Fruit fly (Drosophila melanogaster) whole organism, embryonic: Measurements from ENCODE around the gene nerfin-2.
A peak's percentile ranks its signal among the peaks of the same experiment; 100 is the strongest.

Experiments used
- Ada2b ChIP-seq: fragments of 200-800 bp; sonication (Bioruptor generic); IDR thresholded peaks from 2 replicates; pipeline ENCODE4 v1.3.6; 2022; ENCODE audit warnings: missing biosample characterization, missing genetic modification characterization
- Antp ChIP-seq: fragments of 200-800 bp; sonication (Bioruptor generic); optimal IDR thresholded peaks from 3 replicates; lab custom pipeline; 2016; ENCODE audit warnings: missing biosample characterization, missing genetic modification characterization
- Atf-2 ChIP-seq: fragments of 200-800 bp; sonication (Bioruptor generic); optimal IDR thresholded peaks from 2 replicates; lab custom pipeline; 2016; ENCODE audit warnings: missing biosample characterization, missing genetic modification characterization
- Awh ChIP-seq: fragments of 200-800 bp; sonication (Bioruptor generic); IDR thresholded peaks from 2 replicates; pipeline ENCODE4, ENCODE4 v1.3.6; 2022; ENCODE audit warnings: missing biosample characterization, missing genetic modification characterization
- CG10462 ChIP-seq: fragments of 200-800 bp; sonication (Bioruptor generic); optimal IDR thresholded peaks from 2 replicates; lab custom pipeline; 2016; ENCODE audit warnings: missing biosample characterization, missing genetic modification characterization
- CG10959 ChIP-seq: fragments of 200-800 bp; sonication (Bioruptor generic); IDR thresholded peaks from 2 replicates; pipeline ENCODE4 v1.3.6; 2022; ENCODE audit warnings: missing biosample characterization, missing genetic modification characterization
- CG10979 ChIP-seq: fragments of 200-800 bp; sonication (Bioruptor generic); optimal IDR thresholded peaks from 2 replicates; lab custom pipeline; 2018; ENCODE audit warnings: missing biosample characterization, mild to moderate bottlenecking, missing genetic modification characterization, moderate library complexity
- CG11504 ChIP-seq: fragments of 200-800 bp; sonication (Bioruptor generic); optimal IDR thresholded peaks from 3 replicates; lab custom pipeline; 2019; ENCODE audit warnings: missing biosample characterization, mild to moderate bottlenecking, missing genetic modification characterization, moderate library complexity
- CG12071 ChIP-seq: fragments of 200-800 bp; sonication (Bioruptor generic); optimal IDR thresholded peaks from 3 replicates; lab custom pipeline; 2018; ENCODE audit warnings: missing biosample characterization, mild to moderate bottlenecking, missing genetic modification characterization
- CG12155 ChIP-seq: fragments of 200-800 bp; sonication (Bioruptor generic); optimal IDR thresholded peaks from 3 replicates; lab custom pipeline; 2016; ENCODE audit warnings: missing biosample characterization, missing genetic modification characterization
- CG12744 ChIP-seq: fragments of 200-800 bp; sonication (Bioruptor generic); optimal IDR thresholded peaks from 2 replicates; lab custom pipeline; 2016; ENCODE audit warnings: missing biosample characterization, missing genetic modification characterization
- CG12942 ChIP-seq: fragments of 200-800 bp; sonication (Bioruptor generic); optimal IDR thresholded peaks from 3 replicates; lab custom pipeline; 2016; ENCODE audit warnings: missing biosample characterization, missing genetic modification characterization
- CG14667 ChIP-seq: fragments of 200-800 bp; sonication (Bioruptor generic); IDR thresholded peaks from 2 replicates; pipeline ENCODE4 v1.3.6; 2022; ENCODE audit warnings: missing biosample characterization, missing genetic modification characterization
- CG14710 ChIP-seq: fragments of 200-800 bp; sonication (Bioruptor generic); optimal IDR thresholded peaks from 3 replicates; lab custom pipeline; 2019; ENCODE audit warnings: missing biosample characterization, mild to moderate bottlenecking, missing genetic modification characterization, moderate library complexity
- CG15269 ChIP-seq: fragments of 200-800 bp; sonication (Bioruptor generic); optimal IDR thresholded peaks from 2 replicates; lab custom pipeline; 2018; ENCODE audit warnings: missing biosample characterization, mild to moderate bottlenecking, missing genetic modification characterization, moderate library complexity
- CG15514 ChIP-seq: fragments of 200-800 bp; sonication (Bioruptor generic); optimal IDR thresholded peaks from 3 replicates; lab custom pipeline; 2017; ENCODE audit warnings: missing biosample characterization, missing genetic modification characterization, mild to moderate bottlenecking, moderate library complexity, missing genetic modification reagents
- CG1647 ChIP-seq: fragments of 200-800 bp; sonication (Bioruptor generic); optimal IDR thresholded peaks from 3 replicates; lab custom pipeline; 2016; ENCODE audit warnings: missing biosample characterization, missing genetic modification characterization
- CG17912 ChIP-seq: fragments of 200-800 bp; sonication (Bioruptor generic); optimal IDR thresholded peaks from 2 replicates; lab custom pipeline; 2018; ENCODE audit warnings: missing biosample characterization, mild to moderate bottlenecking, missing genetic modification characterization
- CG2120 ChIP-seq: fragments of 200-800 bp; sonication (Bioruptor generic); optimal IDR thresholded peaks from 3 replicates; lab custom pipeline; 2016; ENCODE audit warnings: missing biosample characterization, missing genetic modification characterization
- CG2889 ChIP-seq: fragments of 200-800 bp; sonication (Bioruptor generic); IDR thresholded peaks from 3 replicates; pipeline ENCODE4 v1.3.6; 2022; ENCODE audit warnings: missing biosample characterization, missing genetic modification characterization
- CG30403 ChIP-seq: fragments of 200-800 bp; sonication (Bioruptor generic); optimal IDR thresholded peaks from 3 replicates; lab custom pipeline; 2016; ENCODE audit warnings: missing biosample characterization, missing genetic modification characterization
- CG31224 ChIP-seq: fragments of 200-800 bp; sonication (Bioruptor generic); IDR thresholded peaks from 2 replicates; pipeline ENCODE4 v1.3.6; 2022; ENCODE audit warnings: missing biosample characterization, missing genetic modification characterization
- CG3726 ChIP-seq: fragments of 200-800 bp; sonication (Bioruptor generic); IDR thresholded peaks from 3 replicates; pipeline ENCODE4, ENCODE4 v1.3.6; 2022; ENCODE audit warnings: missing biosample characterization, missing genetic modification characterization
- CG3995 ChIP-seq: fragments of 200-800 bp; sonication (Bioruptor generic); optimal IDR thresholded peaks from 3 replicates; lab custom pipeline; 2016; ENCODE audit warnings: missing biosample characterization, missing genetic modification characterization
- CG7928 ChIP-seq: fragments of 200-800 bp; sonication (Bioruptor generic); optimal IDR thresholded peaks from 2 replicates; lab custom pipeline; 2017; ENCODE audit warnings: missing biosample characterization, mild to moderate bottlenecking, missing genetic modification characterization
- CG8281 ChIP-seq: fragments of 200-800 bp; sonication (Bioruptor generic); optimal IDR thresholded peaks from 2 replicates; lab custom pipeline; 2018; ENCODE audit warnings: missing biosample characterization, mild to moderate bottlenecking, missing genetic modification characterization, moderate library complexity
- CTCF ChIP-seq: fragments of 200-800 bp; sonication (Bioruptor generic); optimal IDR thresholded peaks from 2 replicates; lab custom pipeline; 2017; ENCODE audit warnings: missing biosample characterization, mild to moderate bottlenecking, missing genetic modification characterization, moderate library complexity
- Ets97D ChIP-seq: fragments of 200-800 bp; sonication (Bioruptor generic); optimal IDR thresholded peaks from 3 replicates; lab custom pipeline; 2016; ENCODE audit warnings: missing biosample characterization, missing genetic modification characterization
- GATAe ChIP-seq: fragments of 200-800 bp; sonication (Bioruptor generic); conservative IDR thresholded peaks from 2 replicates; pipeline ENCODE4 v1.3.6; 2022; ENCODE audit warnings: missing biosample characterization, missing genetic modification characterization
- Gug ChIP-seq: fragments of 200-800 bp; sonication (Bioruptor generic); IDR thresholded peaks from 4 replicates; pipeline ENCODE4 v1.3.6; 2022; ENCODE audit warnings: missing biosample characterization, missing genetic modification characterization
- Lim3 ChIP-seq: fragments of 200-800 bp; sonication (Bioruptor generic); IDR thresholded peaks from 2 replicates; pipeline ENCODE4 v1.3.6; 2022; ENCODE audit warnings: missing biosample characterization, missing genetic modification characterization
- Oaz ChIP-seq: fragments of 200-800 bp; sonication (Bioruptor generic); IDR thresholded peaks from 2 replicates; pipeline ENCODE4 v1.3.6; 2022; ENCODE audit warnings: missing biosample characterization, missing genetic modification characterization
- Optix ChIP-seq: fragments of 200-800 bp; sonication (Bioruptor generic); IDR thresholded peaks from 3 replicates; pipeline ENCODE4 v1.3.6; 2022; ENCODE audit warnings: missing biosample characterization, missing genetic modification characterization
- PHDP ChIP-seq: fragments of 200-800 bp; sonication (Bioruptor generic); optimal IDR thresholded peaks from 3 replicates; lab custom pipeline; 2018; ENCODE audit warnings: missing biosample characterization, mild to moderate bottlenecking, missing genetic modification characterization, moderate library complexity
- al ChIP-seq: fragments of 200-800 bp; sonication (Bioruptor generic); IDR thresholded peaks from 2 replicates; pipeline ENCODE4 v1.3.6; 2022; ENCODE audit warnings: missing biosample characterization, missing genetic modification characterization
- corto ChIP-seq: fragments of 200-800 bp; sonication (Bioruptor generic); optimal IDR thresholded peaks from 2 replicates; lab custom pipeline; 2016; ENCODE audit warnings: missing biosample characterization, mild to moderate bottlenecking, missing genetic modification characterization, moderate library complexity
- dan ChIP-seq: fragments of 200-800 bp; sonication (Bioruptor generic); IDR thresholded peaks from 2 replicates; pipeline ENCODE4 v1.3.6; 2022; ENCODE audit warnings: missing biosample characterization, missing genetic modification characterization
- dysf ChIP-seq: fragments of 200-800 bp; sonication (Bioruptor generic); IDR thresholded peaks from 3 replicates; pipeline ENCODE4 v1.3.6; 2022; ENCODE audit warnings: missing biosample characterization, missing genetic modification characterization
- eve ChIP-seq, 2 experiments: fragments of >200 bp; optimal IDR thresholded peaks; 2 replicates each; lab custom pipeline; 2017; ENCODE audit warnings: missing biosample characterization in 2 of 2, missing genetic modification characterization in 2 of 2
- jumu ChIP-seq: fragments of 200-800 bp; sonication (Bioruptor generic); optimal IDR thresholded peaks from 3 replicates; lab custom pipeline; 2016; ENCODE audit warnings: missing biosample characterization, missing genetic modification characterization
- lola ChIP-seq, 3 experiments: fragments of >200 bp in 2 of 3; fragments of 200-800 bp in 1 of 3; sonication (Bioruptor generic) in 1 of 3; optimal IDR thresholded peaks; 2 replicates each; lab custom pipeline; 2017 to 2019; ENCODE audit warnings: missing biosample characterization in 3 of 3, missing genetic modification characterization in 3 of 3, mild to moderate bottlenecking in 1 of 3, moderate library complexity in 1 of 3
- nom ChIP-seq: fragments of 200-800 bp; sonication (Bioruptor generic); optimal IDR thresholded peaks from 2 replicates; lab custom pipeline; 2017; ENCODE audit warnings: missing biosample characterization, missing genetic modification characterization, mild to moderate bottlenecking, moderate library complexity, missing genetic modification reagents
- org-1 ChIP-seq: fragments of 200-800 bp; sonication (Bioruptor generic); optimal IDR thresholded peaks from 2 replicates; lab custom pipeline; 2017; ENCODE audit warnings: missing biosample characterization, missing genetic modification characterization
- pho ChIP-seq: fragments of 200-800 bp; sonication (Bioruptor generic); optimal IDR thresholded peaks from 2 replicates; lab custom pipeline; 2016; ENCODE audit warnings: missing biosample characterization, missing genetic modification characterization
- phol ChIP-seq: fragments of 200-800 bp; sonication (Bioruptor generic); optimal IDR thresholded peaks from 3 replicates; lab custom pipeline; 2018; ENCODE audit warnings: missing biosample characterization, mild to moderate bottlenecking, missing genetic modification characterization, moderate library complexity
- repo ChIP-seq: fragments of 200-800 bp; sonication (Bioruptor generic); optimal IDR thresholded peaks from 2 replicates; lab custom pipeline; 2016; ENCODE audit warnings: missing biosample characterization, missing genetic modification characterization
- sens ChIP-seq: fragments of 200-800 bp; sonication (Bioruptor generic); peaks from one replicate; lab custom pipeline; 2016; ENCODE audit warnings: missing biosample characterization, missing genetic modification characterization
- sna ChIP-seq: fragments of 200-800 bp; sonication (Bioruptor generic); IDR thresholded peaks from 2 replicates; pipeline ENCODE4 v1.3.6; 2022; ENCODE audit warnings: missing biosample characterization, missing genetic modification characterization; ENCODE audit not compliant: partially characterized antibody
- trem ChIP-seq: fragments of 200-800 bp; optimal IDR thresholded peaks from 3 replicates; lab custom pipeline; 2019; ENCODE audit warnings: missing biosample characterization, mild to moderate bottlenecking, missing genetic modification characterization, moderate library complexity
- tup ChIP-seq: fragments of 200-800 bp; sonication (Bioruptor generic); optimal IDR thresholded peaks from 2 replicates; lab custom pipeline; 2016; ENCODE audit warnings: missing biosample characterization, mild to moderate bottlenecking, missing genetic modification characterization, moderate library complexity
- unpg ChIP-seq: fragments of 200-800 bp; sonication (Bioruptor generic); optimal IDR thresholded peaks from 3 replicates; lab custom pipeline; 2018; ENCODE audit warnings: missing biosample characterization, mild to moderate bottlenecking, missing genetic modification characterization, moderate library complexity

Gene nerfin-2

DNA sequence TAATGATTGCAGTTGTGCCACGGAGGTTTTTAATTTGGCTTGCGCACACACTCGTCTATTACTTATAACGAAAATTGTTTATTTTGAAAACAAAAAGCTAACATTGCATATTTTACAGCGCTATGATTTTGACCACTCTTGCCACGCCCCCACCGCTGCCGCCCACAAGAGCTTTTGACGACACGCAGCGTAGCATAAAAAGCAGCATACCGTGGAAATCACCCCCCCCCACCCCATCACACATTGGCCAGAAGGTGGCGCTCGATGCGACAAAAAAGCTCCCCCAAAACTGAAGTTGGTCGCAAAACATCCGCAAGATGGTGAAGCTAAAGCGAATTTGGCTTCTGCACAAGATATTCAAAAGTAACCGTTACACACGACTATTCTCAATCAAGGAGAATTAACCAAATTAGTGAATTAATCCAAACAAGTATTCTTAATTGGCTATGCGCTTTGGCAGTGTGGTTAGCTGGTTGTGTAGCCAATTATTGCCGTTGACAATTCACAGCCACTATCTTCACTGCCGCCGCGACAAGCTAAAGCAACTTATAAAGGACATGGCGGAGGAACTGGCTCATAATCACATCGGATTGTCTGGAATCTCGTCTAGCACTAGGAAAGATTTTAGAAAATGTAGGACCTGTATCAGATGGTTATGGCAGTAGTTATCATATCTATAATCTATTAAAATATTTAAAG is 29.7 kb downstream of the nerfin-2 start (continued):
- TF ChIP-seq dan (GFP tag; lab: Robert Waterston, UW) (no peak), CG12071 (GFP tag; lab: Kevin White, UChicago) (peak; percentile 36), CG8281 (tag; lab: Kevin White, UChicago) (no peak), Ets97D (GFP tag; lab: Kevin White, UChicago) (peak; percentile 28), CG12744 (GFP tag; lab: Kevin White, UChicago) (no peak), CG12155 (peak; percentile 27), CG15269 (tag; lab: Kevin White, UChicago) (peak; percentile 43), phol (tag; lab: Kevin White, UChicago) (peak; percentile 0), Antp (GFP tag; lab: Kevin White, UChicago) (peak; percentile 64), corto (GFP tag; lab: Kevin White, UChicago) (no peak), CG2889 (GFP tag; lab: Robert Waterston, UW) (no peak), eve (GFP tag; optimal IDR thresholded peaks at IDR 0.05; lab: Kevin White, UChicago) (no peak), org-1 (peak; percentile 15), CG11504 (tag; lab: Kevin White, UChicago) (peak; percentile 32), nom (GFP tag; lab: Kevin White, UChicago) (no peak), CG2120 (peak; percentile 10), CG3726 (GFP tag; lab: Robert Waterston, UW) (no peak), pho (GFP tag; lab: Kevin White, UChicago) (no peak), PHDP (tag; lab: Kevin White, UChicago) (peak; percentile 6), CG31224 (GFP tag; lab: Robert Waterston, UW) (no peak), CG14710 (tag; lab: Kevin White, UChicago) (no peak), Optix (peak; percentile 47; the same call in 1 of the 3 replicates), CG10959 (no peak), unpg (GFP tag; lab: Kevin White, UChicago) (no peak), Awh (GFP tag; lab: Robert Waterston, UW) (0 out of 2 replicates have a peak, but pooled peaks have one; percentile 16), Oaz (no peak), GATAe (GFP tag; lab: Robert Waterston, UW) (no peak), CG17912 (GFP tag; lab: Kevin White, UChicago) (peak; percentile 45), dysf (peak; percentile 45; the same call in 1 of the 3 replicates), trem (tag; lab: Kevin White, UChicago) (no peak), CG1647 (GFP tag; lab: Kevin White, UChicago) (no peak), al (GFP tag; lab: Robert Waterston, UW) (no peak), lola (GFP tag; optimal IDR thresholded peaks at IDR 0.05; lab: Kevin White, UChicago) (no peak), CG30403 (GFP tag; lab: Kevin White, UChicago) (peak; percentile 18), Lim3 (no peak), CG12942 (GFP tag; lab: Kevin White, UChicago) (peak; percentile 9), CG10462 (GFP tag; lab: Kevin White, UChicago) (no peak), CG3995 (GFP tag; lab: Kevin White, UChicago) (no peak), Atf-2 (no peak), CG10979 (tag; lab: Kevin White, UChicago) (no peak), sens (GFP tag; lab: Kevin White, UChicago) (peak; percentile 32), sna (GFP tag; lab: Robert Waterston, UW) (no peak), jumu (no peak), Ada2b (GFP tag; lab: Robert Waterston, UW) (no peak), CG15514 (peak; percentile 57), Gug (GFP tag; lab: Robert Waterston, UW) (peak; percentile 28; the same call in 1 of the 4 replicates), CG7928 (GFP tag; lab: Kevin White, UChicago) (no peak), CG14667 (GFP tag; lab: Robert Waterston, UW) (no peak), repo (no peak), tup (GFP tag; lab: Kevin White, UChicago) (no peak), CTCF (GFP tag; lab: Kevin White, UChicago) (peak; percentile 99)
